Fruit fly (Drosophila melanogaster) whole organism, prepupa: Measurements from ENCODE around the gene CG32651.

ENCODE experiments used
- Blimp-1 ChIP-seq: fragments of 200-800 bp; sonication (Bioruptor generic); optimal IDR thresholded peaks from 3 replicates; lab custom pipeline; 2017; ENCODE audit warnings: missing biosample characterization, missing genetic modification characterization, mild to moderate bottlenecking, moderate library complexity, missing genetic modification reagents
- CG16779 ChIP-seq: fragments of 200-800 bp; sonication (Bioruptor generic); optimal IDR thresholded peaks from 3 replicates; lab custom pipeline; 2017; ENCODE audit warnings: missing biosample characterization, mild to moderate bottlenecking, missing genetic modification characterization
- Hr39 ChIP-seq: fragments of 200-800 bp; sonication (Bioruptor generic); optimal IDR thresholded peaks from 2 replicates; lab custom pipeline; 2016; ENCODE audit warnings: missing biosample characterization, missing genetic modification characterization
- Hr4 ChIP-seq: fragments of 200-800 bp; sonication (Bioruptor generic); optimal IDR thresholded peaks from 3 replicates; lab custom pipeline; 2016; ENCODE audit warnings: missing biosample characterization, missing genetic modification characterization
- dac ChIP-seq: fragments of 200-800 bp; sonication (Bioruptor generic); optimal IDR thresholded peaks from 2 replicates; lab custom pipeline; 2017; ENCODE audit warnings: missing biosample characterization, mild to moderate bottlenecking, missing genetic modification characterization
- eg ChIP-seq: fragments of 200-800 bp; sonication (Bioruptor generic); IDR thresholded peaks from 3 replicates; pipeline ENCODE4 v1.3.6; 2022; ENCODE audit warnings: missing biosample characterization, missing genetic modification characterization
- fkh ChIP-seq: fragments of 200-800 bp; sonication (Bioruptor generic); optimal IDR thresholded peaks from 3 replicates; lab custom pipeline; 2017; ENCODE audit warnings: missing biosample characterization, mild to moderate bottlenecking, missing genetic modification characterization, moderate library complexity

dm6 chrX:12455891-12456290 lies 47.6 kb upstream of the CG32651 start:
- no peak for TF ChIP-seq Blimp-1
- no peak for TF ChIP-seq fkh
- no peak for TF ChIP-seq dac (GFP tag; lab: Kevin White, UChicago)
- no peak for TF ChIP-seq Hr39 (GFP tag; lab: Kevin White, UChicago)
- no peak for TF ChIP-seq CG16779 (tag; lab: Kevin White, UChicago)
- TF ChIP-seq Hr4: no peak
- TF ChIP-seq eg (GFP tag; lab: Robert Waterston, UW): no peak
